Worm (Caenorhabditis elegans): ENCODE measurements around the gene sec-31.

DNA sequence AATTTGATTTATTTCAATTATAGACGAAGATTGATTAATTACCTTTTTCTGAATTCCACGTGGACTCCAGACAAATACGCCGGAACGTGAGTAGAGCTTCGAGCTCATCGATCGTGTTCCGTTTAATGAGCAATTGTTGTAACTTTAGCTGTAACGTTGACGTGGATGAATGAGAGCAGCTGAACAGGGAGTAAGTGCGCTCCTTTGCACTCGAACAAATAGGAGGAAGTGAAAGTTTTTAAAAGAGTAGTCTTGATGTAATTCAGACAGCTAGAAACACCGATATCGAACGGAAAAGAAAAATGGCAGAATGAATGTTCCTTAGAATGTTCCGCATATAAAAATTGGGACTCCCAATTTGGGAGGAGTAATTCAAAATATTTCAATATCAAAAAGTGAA is at the start of gene sec-31:
- no peak for TF ChIP-seq unc-62 (GFP tag; optimal IDR thresholded peaks at IDR 0.05)
- TF ChIP-seq ama-1 (optimal IDR thresholded peaks at IDR 0.05) = no peak
- no peak for TF ChIP-seq ama-1 (GFP tag; optimal IDR thresholded peaks at IDR 0.05)
- TF ChIP-seq nfya-2 (GFP tag; IDR thresholded peaks at IDR 0.05) = no peak
- TF ChIP-seq lin-35 (GFP tag; optimal IDR thresholded peaks at IDR 0.05) = no peak
- no peak for TF ChIP-seq ets-4 (GFP tag; optimal IDR thresholded peaks at IDR 0.05)
- TF ChIP-seq ceh-79 (tag; optimal IDR thresholded peaks at IDR 0.05) = no peak
- TF ChIP-seq nhr-179 (tag; optimal IDR thresholded peaks at IDR 0.05) = no peak
- TF ChIP-seq ccch-3 (GFP tag; optimal IDR thresholded peaks at IDR 0.05) = no peak
- TF ChIP-seq ceh-27 (GFP tag; optimal IDR thresholded peaks at IDR 0.05) = no peak
- no peak for TF ChIP-seq bed-1 (GFP tag; IDR thresholded peaks at IDR 0.05)
- TF ChIP-seq F37B4.10 (GFP tag; IDR thresholded peaks at IDR 0.05) = no peak

All from whole organism, young adult.